Fruit fly (Drosophila melanogaster) whole organism, embryonic: ENCODE measurements around the gene Cp18.

ENCODE experiments used
- Ada2b ChIP-seq: fragments of 200-800 bp; sonication (Bioruptor generic); IDR thresholded peaks from 2 replicates; pipeline ENCODE4 v1.3.6; 2022; ENCODE audit warnings: missing biosample characterization, missing genetic modification characterization
- Asciz ChIP-seq: fragments of 200-800 bp; sonication (Bioruptor generic); optimal IDR thresholded peaks from 2 replicates; lab custom pipeline; 2017; ENCODE audit warnings: missing biosample characterization, mild to moderate bottlenecking, missing genetic modification characterization, missing genetic modification reagents
- Atf6 ChIP-seq: fragments of 200-800 bp; sonication (Bioruptor generic); IDR thresholded peaks from 2 replicates; pipeline ENCODE4 v1.3.6; 2022; ENCODE audit warnings: missing biosample characterization, missing genetic modification characterization
- B-H1 ChIP-seq: fragments of 200-800 bp; sonication (Bioruptor generic); IDR thresholded peaks from 3 replicates; pipeline ENCODE4 v1.3.6; 2022; ENCODE audit warnings: missing biosample characterization, missing genetic modification characterization
- Blimp-1 ChIP-seq: fragments of 200-800 bp; sonication (Bioruptor generic); optimal IDR thresholded peaks from 3 replicates; lab custom pipeline; 2018; ENCODE audit warnings: missing biosample characterization, missing genetic modification characterization, mild to moderate bottlenecking, moderate library complexity, missing genetic modification reagents
- CG10267 ChIP-seq: fragments of 200-800 bp; sonication (Bioruptor generic); optimal IDR thresholded peaks from 2 replicates; lab custom pipeline; 2018; ENCODE audit warnings: missing biosample characterization, mild to moderate bottlenecking, missing genetic modification characterization, moderate library complexity
- CG11504 ChIP-seq: fragments of 200-800 bp; sonication (Bioruptor generic); optimal IDR thresholded peaks from 3 replicates; lab custom pipeline; 2019; ENCODE audit warnings: missing biosample characterization, mild to moderate bottlenecking, missing genetic modification characterization, moderate library complexity
- CG12155 ChIP-seq: fragments of 200-800 bp; sonication (Bioruptor generic); optimal IDR thresholded peaks from 3 replicates; lab custom pipeline; 2016; ENCODE audit warnings: missing biosample characterization, missing genetic modification characterization
- CG1233 ChIP-seq: fragments of 200-800 bp; sonication (Bioruptor generic); optimal IDR thresholded peaks from 4 replicates; lab custom pipeline; 2018; ENCODE audit warnings: missing biosample characterization, mild to moderate bottlenecking, missing genetic modification characterization
- CG17186 ChIP-seq: fragments of 200-800 bp; sonication (Bioruptor generic); optimal IDR thresholded peaks from 3 replicates; lab custom pipeline; 2017; ENCODE audit warnings: missing biosample characterization, missing genetic modification reagents, missing genetic modification characterization
- CG17361 ChIP-seq: fragments of 200-800 bp; sonication (Bioruptor generic); IDR thresholded peaks from 3 replicates; pipeline ENCODE4 v1.3.6; 2022; ENCODE audit warnings: missing biosample characterization, missing genetic modification characterization
- CG17568 ChIP-seq: fragments of 200-800 bp; sonication (Bioruptor generic); optimal IDR thresholded peaks from 2 replicates; lab custom pipeline; 2018; ENCODE audit warnings: missing biosample characterization, mild to moderate bottlenecking, missing genetic modification characterization, moderate library complexity
- CG17829 ChIP-seq: fragments of 200-800 bp; optimal IDR thresholded peaks from 2 replicates; lab custom pipeline; 2019; ENCODE audit warnings: missing biosample characterization, mild to moderate bottlenecking, missing genetic modification characterization, moderate library complexity
- CG18619 ChIP-seq: fragments of 200-800 bp; sonication (Bioruptor generic); optimal IDR thresholded peaks from 3 replicates; lab custom pipeline; 2017; ENCODE audit warnings: missing biosample characterization, mild to moderate bottlenecking, missing genetic modification characterization
- CG2202 ChIP-seq: fragments of 200-800 bp; sonication (Bioruptor generic); optimal IDR thresholded peaks from 2 replicates; lab custom pipeline; 2018; ENCODE audit warnings: missing biosample characterization, mild to moderate bottlenecking, missing genetic modification characterization
- CG31365 ChIP-seq: fragments of 200-800 bp; sonication (Bioruptor generic); optimal IDR thresholded peaks from 2 replicates; lab custom pipeline; 2018; ENCODE audit warnings: missing biosample characterization, mild to moderate bottlenecking, missing genetic modification characterization
- CG34376 ChIP-seq: fragments of 200-800 bp; sonication (Bioruptor generic); optimal IDR thresholded peaks from 2 replicates; lab custom pipeline; 2018; ENCODE audit warnings: missing biosample characterization, mild to moderate bottlenecking, missing genetic modification characterization
- CG3726 ChIP-seq: fragments of 200-800 bp; sonication (Bioruptor generic); IDR thresholded peaks from 3 replicates; pipeline ENCODE4, ENCODE4 v1.3.6; 2022; ENCODE audit warnings: missing biosample characterization, missing genetic modification characterization
- CG3838 ChIP-seq: fragments of 200-800 bp; sonication (Bioruptor generic); optimal IDR thresholded peaks from 3 replicates; lab custom pipeline; 2016; ENCODE audit warnings: missing biosample characterization, missing genetic modification characterization
- CG4617 ChIP-seq: fragments of 200-800 bp; sonication (Bioruptor generic); optimal IDR thresholded peaks from 3 replicates; lab custom pipeline; 2016; ENCODE audit warnings: missing biosample characterization, missing genetic modification characterization, borderline replicate concordance
- CG6791 ChIP-seq: fragments of 200-800 bp; sonication (Bioruptor generic); IDR thresholded peaks from 3 replicates; pipeline ENCODE4 v1.3.6; 2022; ENCODE audit warnings: missing biosample characterization, missing genetic modification characterization; ENCODE audit not compliant: partially characterized antibody
- CG7372 ChIP-seq: fragments of 200-800 bp; sonication (Bioruptor generic); IDR thresholded peaks from 2 replicates; pipeline ENCODE4 v1.3.6; 2022; ENCODE audit warnings: missing biosample characterization, missing genetic modification characterization
- CG7928 ChIP-seq: fragments of 200-800 bp; sonication (Bioruptor generic); optimal IDR thresholded peaks from 2 replicates; lab custom pipeline; 2017; ENCODE audit warnings: missing biosample characterization, mild to moderate bottlenecking, missing genetic modification characterization
- CG8290 ChIP-seq, 3 experiments: fragments of 200-800 bp; sonication (Bioruptor generic); optimal IDR thresholded peaks; 2 replicates each; lab custom pipeline; 2016 to 2019; ENCODE audit warnings: missing biosample characterization in 3 of 3, missing genetic modification characterization in 3 of 3, mild to moderate bottlenecking in 2 of 3, moderate library complexity in 1 of 3
- CG9817 ChIP-seq: fragments of 200-800 bp; sonication (Bioruptor generic); optimal IDR thresholded peaks from 2 replicates; lab custom pipeline; 2018; ENCODE audit warnings: missing biosample characterization, mild to moderate bottlenecking, missing genetic modification characterization, moderate library complexity
- CHES-1-like ChIP-seq: fragments of 200-800 bp; sonication (Bioruptor generic); optimal IDR thresholded peaks from 2 replicates; lab custom pipeline; 2016; ENCODE audit warnings: missing biosample characterization, missing genetic modification characterization
- Dref ChIP-seq: fragments of 200-800 bp; sonication (Bioruptor generic); IDR thresholded peaks from 2 replicates; pipeline ENCODE4 v1.3.6; 2022; ENCODE audit warnings: missing biosample characterization, missing genetic modification characterization
- Elba2 ChIP-seq: fragments of 200-800 bp; sonication (Bioruptor generic); optimal IDR thresholded peaks from 3 replicates; lab custom pipeline; 2016; ENCODE audit warnings: missing biosample characterization, missing genetic modification characterization
- Gug ChIP-seq: fragments of 200-800 bp; sonication (Bioruptor generic); IDR thresholded peaks from 4 replicates; pipeline ENCODE4 v1.3.6; 2022; ENCODE audit warnings: missing biosample characterization, missing genetic modification characterization
- Hey ChIP-seq: fragments of 200-800 bp; sonication (Bioruptor generic); optimal IDR thresholded peaks from 3 replicates; lab custom pipeline; 2018; ENCODE audit warnings: missing biosample characterization, mild to moderate bottlenecking, missing genetic modification characterization
- Lpt ChIP-seq: fragments of >200 bp; optimal IDR thresholded peaks from 2 replicates; lab custom pipeline; 2018; ENCODE audit warnings: missing biosample characterization, missing genetic modification characterization
- NC2α ChIP-seq: fragments of 200-800 bp; sonication (Bioruptor generic); optimal IDR thresholded peaks from 2 replicates; lab custom pipeline; 2016; ENCODE audit warnings: missing biosample characterization, missing genetic modification characterization
- Scr ChIP-seq: fragments of 200-800 bp; sonication (Bioruptor generic); IDR thresholded peaks from 2 replicates; pipeline ENCODE4 v1.3.6; 2022; ENCODE audit warnings: missing biosample characterization, missing genetic modification characterization; ENCODE audit not compliant: partially characterized antibody
- Ssrp ChIP-seq: fragments of 200-800 bp; sonication (Bioruptor generic); optimal IDR thresholded peaks from 2 replicates; lab custom pipeline; 2018; ENCODE audit warnings: missing biosample characterization, mild to moderate bottlenecking, missing genetic modification characterization, moderate library complexity
- chinmo ChIP-seq: fragments of 200-800 bp; sonication (Bioruptor generic); IDR thresholded peaks from 4 replicates; pipeline ENCODE4 v1.3.6; 2022; ENCODE audit warnings: missing biosample characterization, missing genetic modification characterization; ENCODE audit not compliant: partially characterized antibody
- crc ChIP-seq: fragments of 200-800 bp; sonication (Bioruptor generic); optimal IDR thresholded peaks from 2 replicates; lab custom pipeline; 2016; ENCODE audit warnings: missing biosample characterization, missing genetic modification characterization
- danr ChIP-seq: fragments of 200-800 bp; sonication (Bioruptor generic); IDR thresholded peaks from 2 replicates; pipeline ENCODE4 v1.3.6; 2022; ENCODE audit warnings: missing biosample characterization, missing genetic modification characterization
- dpn ChIP-seq, 2 experiments: fragments of 200-800 bp; sonication (Bioruptor generic); optimal IDR thresholded peaks; 3 replicates each; lab custom pipeline; 2016; ENCODE audit warnings: missing biosample characterization in 2 of 2, missing genetic modification characterization in 2 of 2
- grn ChIP-seq: fragments of 200-800 bp; sonication (Bioruptor generic); optimal IDR thresholded peaks from 3 replicates; lab custom pipeline; 2017; ENCODE audit warnings: missing biosample characterization, missing genetic modification characterization
- onecut ChIP-seq: fragments of 200-800 bp; sonication (Bioruptor generic); IDR thresholded peaks from 2 replicates; pipeline ENCODE4 v1.3.6; 2022; ENCODE audit warnings: missing biosample characterization, missing genetic modification characterization
- pb ChIP-seq: fragments of 200-800 bp; sonication (Bioruptor generic); optimal IDR thresholded peaks from 3 replicates; lab custom pipeline; 2016; ENCODE audit warnings: missing biosample characterization, missing genetic modification characterization
- pho ChIP-seq: fragments of 200-800 bp; sonication (Bioruptor generic); optimal IDR thresholded peaks from 2 replicates; lab custom pipeline; 2016; ENCODE audit warnings: missing biosample characterization, missing genetic modification characterization
- sd ChIP-seq: fragments of 200-800 bp; sonication (Bioruptor generic); optimal IDR thresholded peaks from 3 replicates; lab custom pipeline; 2018; ENCODE audit warnings: missing biosample characterization, mild to moderate bottlenecking, missing genetic modification characterization, moderate library complexity
- slbo ChIP-seq: fragments of 200-800 bp; sonication (Bioruptor generic); IDR thresholded peaks from 2 replicates; pipeline ENCODE4 v1.3.6; 2022; ENCODE audit warnings: missing biosample characterization, missing genetic modification characterization
- vnd ChIP-seq: fragments of 200-800 bp; sonication (Bioruptor generic); IDR thresholded peaks from 3 replicates; pipeline ENCODE4 v1.3.6; 2022; ENCODE audit warnings: missing biosample characterization, missing genetic modification characterization; ENCODE audit not compliant: partially characterized antibody
- zen2 ChIP-seq: fragments of 200-800 bp; sonication (Bioruptor generic); IDR thresholded peaks from 3 replicates; pipeline ENCODE4 v1.3.6; 2022; ENCODE audit warnings: missing biosample characterization, missing genetic modification characterization; ENCODE audit not compliant: partially characterized antibody

Cp18 gene

DNA sequence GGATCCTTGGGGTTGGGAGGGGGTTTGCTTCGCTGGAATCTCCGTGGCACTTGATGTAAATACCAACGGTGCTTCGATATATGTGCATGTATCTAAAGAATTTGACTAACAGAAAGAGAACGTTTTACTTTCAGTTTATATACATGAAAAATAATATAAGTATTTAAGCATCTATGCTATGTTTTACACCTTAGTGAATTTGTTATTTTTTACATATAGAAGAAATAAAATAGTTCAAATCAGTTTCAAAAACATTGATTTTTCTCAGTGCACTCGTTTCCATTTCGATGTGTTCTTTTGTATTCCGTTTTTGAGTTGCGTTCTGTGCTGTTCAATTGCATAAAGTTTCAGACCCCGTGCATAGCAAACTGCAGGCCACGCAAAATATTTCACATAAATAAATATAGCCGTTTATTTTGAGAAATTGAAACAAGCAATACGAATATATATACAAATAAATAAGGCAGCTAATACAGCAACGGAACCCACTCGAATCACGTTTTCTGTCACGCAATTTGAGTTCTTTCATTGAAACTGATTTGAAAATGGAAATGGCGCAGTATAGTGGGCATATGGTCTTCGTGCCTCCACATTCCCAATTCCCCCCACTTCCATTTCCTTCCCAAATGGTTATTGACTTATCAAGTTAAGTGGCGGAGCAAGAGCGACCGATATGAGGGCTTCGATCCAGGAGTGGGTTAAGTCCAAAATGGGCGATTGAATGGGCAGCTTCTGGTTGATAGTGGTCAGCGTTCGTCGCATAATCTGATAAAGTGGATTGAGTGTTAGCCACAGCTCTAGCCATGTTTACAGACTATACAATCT is 43.8 kb upstream of the Cp18 start (continued):
- no peak for TF ChIP-seq Asciz (GFP tag; lab: Kevin White, UChicago)
- no peak for TF ChIP-seq CG1233
- TF ChIP-seq Elba2 (GFP tag; lab: Kevin White, UChicago): no peak
- TF ChIP-seq zen2 (GFP tag; lab: Robert Waterston, UW): no peak
- TF ChIP-seq CG7372: no peak
- TF ChIP-seq pb (GFP tag; lab: Kevin White, UChicago): no peak
- TF ChIP-seq CG17829 (tag; lab: Kevin White, UChicago): no peak
- no peak for TF ChIP-seq CG31365
- TF ChIP-seq slbo (GFP tag; lab: Robert Waterston, UW): no peak
- TF ChIP-seq CG17361: 0 out of 3 replicates have a peak, but pooled peaks have one; percentile 16
- TF ChIP-seq CG4617 (GFP tag; lab: Kevin White, UChicago): no peak
- no peak for TF ChIP-seq CG8290 (GFP tag; optimal IDR thresholded peaks at IDR 0.05; lab: Kevin White, UChicago)
- TF ChIP-seq CG8290 (tag; optimal IDR thresholded peaks at IDR 0.05; lab: Kevin White, UChicago): peak in 1 of 2 experiments; percentile 63
- no peak for TF ChIP-seq Dref (GFP tag; lab: Robert Waterston, UW)
- no peak for TF ChIP-seq Atf6 (GFP tag; lab: Robert Waterston, UW)
- no peak for TF ChIP-seq CG18619 (GFP tag; lab: Kevin White, UChicago)
- TF ChIP-seq CG6791 (GFP tag; lab: Robert Waterston, UW): no peak
- no peak for TF ChIP-seq pho
- TF ChIP-seq chinmo (GFP tag; lab: Robert Waterston, UW): peak; percentile 69; the same call in 2 of the 4 replicates
- TF ChIP-seq CG17186: no peak
- TF ChIP-seq Ada2b: peak; percentile 34; the same call in 1 of the 2 replicates
- TF ChIP-seq Lpt (GFP tag; lab: Kevin White, UChicago): no peak
- TF ChIP-seq CG7928 (GFP tag; lab: Kevin White, UChicago): no peak
- TF ChIP-seq vnd (GFP tag; lab: Robert Waterston, UW): 0 out of 3 replicates have a peak, but pooled peaks have one; percentile 35
- no peak for TF ChIP-seq onecut (GFP tag; lab: Robert Waterston, UW)
- TF ChIP-seq Blimp-1 (GFP tag; lab: Kevin White, UChicago): peak; percentile 9
- TF ChIP-seq dpn (GFP tag; optimal IDR thresholded peaks at IDR 0.05; lab: Kevin White, UChicago): no peak
- TF ChIP-seq grn: peak; percentile 81
- no peak for TF ChIP-seq CG9817 (tag; lab: Kevin White, UChicago)
- TF ChIP-seq Gug (GFP tag; lab: Robert Waterston, UW): no peak
- no peak for TF ChIP-seq CG10267
- peak; percentile 28 for TF ChIP-seq CG34376 (GFP tag; lab: Kevin White, UChicago)
- no peak for TF ChIP-seq CG17568 (GFP tag; lab: Kevin White, UChicago)
- TF ChIP-seq B-H1 (GFP tag; lab: Robert Waterston, UW): no peak
- peak; percentile 72 for TF ChIP-seq Hey (tag; lab: Kevin White, UChicago)
- no peak for TF ChIP-seq CG3726 (GFP tag; lab: Robert Waterston, UW)
- TF ChIP-seq crc (GFP tag; lab: Kevin White, UChicago): no peak
- TF ChIP-seq CG3838 (GFP tag; lab: Kevin White, UChicago): no peak
- TF ChIP-seq danr (GFP tag; lab: Robert Waterston, UW): no peak
- TF ChIP-seq CG12155 (GFP tag; lab: Kevin White, UChicago): no peak
- peak; percentile 52 for TF ChIP-seq sd (tag; lab: Kevin White, UChicago)
- no peak for TF ChIP-seq NC2α (GFP tag; lab: Kevin White, UChicago)
- TF ChIP-seq Ssrp (tag; lab: Kevin White, UChicago): no peak
- TF ChIP-seq CHES-1-like (GFP tag; lab: Kevin White, UChicago): no peak
- no peak for TF ChIP-seq CG2202 (tag; lab: Kevin White, UChicago)
- TF ChIP-seq Scr (GFP tag; lab: Robert Waterston, UW): no peak
- peak; percentile 3 for TF ChIP-seq CG11504 (tag; lab: Kevin White, UChicago)
